Worm (Caenorhabditis elegans): ENCODE results near the gene F53C3.11.

F53C3.11 gene

DNA sequence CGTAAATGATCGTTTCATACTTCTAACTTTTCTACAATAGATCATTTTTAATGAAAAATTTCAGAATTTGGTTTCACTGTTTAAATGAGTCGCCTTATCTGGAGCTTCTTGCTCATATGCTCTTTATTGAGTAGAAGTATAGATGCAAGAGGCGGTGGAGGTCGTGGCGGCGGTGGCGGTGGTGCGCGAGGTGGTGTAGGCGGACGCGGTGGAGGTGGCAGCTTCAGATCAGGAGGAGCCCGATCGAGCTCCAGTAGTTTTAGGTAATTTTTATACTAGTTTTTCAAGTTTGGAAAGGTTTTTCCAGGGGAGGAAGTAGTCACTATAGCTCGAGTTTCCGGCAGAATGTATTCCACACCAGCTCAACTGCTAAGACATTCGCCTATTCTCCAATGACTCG lies 3.7 kb downstream of the F53C3.11 start, which contains the start of gene F53C3.3:
Gene F53C3.3, plus strand, starts transcription at position 59 of the 400 bp plus-strand sequence.
- TF ChIP-seq blmp-1 (tag; optimal IDR thresholded peaks at IDR 0.05) (no peak), zip-4 (GFP tag; optimal IDR thresholded peaks at IDR 0.05) (no peak), fkh-4 (tag; optimal IDR thresholded peaks at IDR 0.05; ENCODE audit: borderline replicate concordance) (no peak), aly-2 (tag; optimal IDR thresholded peaks at IDR 0.05) (no peak), mab-9 (GFP tag; IDR thresholded peaks at IDR 0.05) (no peak), ztf-11 (tag; optimal IDR thresholded peaks at IDR 0.05) (no peak), tbx-2 (tag; optimal IDR thresholded peaks at IDR 0.05) (no peak), lsy-2 (tag; optimal IDR thresholded peaks at IDR 0.05) (no peak), egl-13 (tag; optimal IDR thresholded peaks at IDR 0.05) (no peak), nhr-20 (tag; optimal IDR thresholded peaks at IDR 0.05) (no peak), nhr-11 (tag; optimal IDR thresholded peaks at IDR 0.05) (no peak), nhr-71 (tag; optimal IDR thresholded peaks at IDR 0.05) (no peak), ceh-8 (GFP tag; optimal IDR thresholded peaks at IDR 0.05) (no peak), nhr-19 (GFP tag; conservative IDR thresholded peaks at IDR 0.05) (no peak), ceh-82 (tag; optimal IDR thresholded peaks at IDR 0.05) (no peak), alr-1 (tag; optimal IDR thresholded peaks at IDR 0.05; ENCODE audit: borderline replicate concordance) (no peak), unc-62 (GFP tag; optimal IDR thresholded peaks at IDR 0.05) (no peak), ama-1 (optimal IDR thresholded peaks at IDR 0.05) (no peak), nhr-85 (tag) (no peak)

DNA sequence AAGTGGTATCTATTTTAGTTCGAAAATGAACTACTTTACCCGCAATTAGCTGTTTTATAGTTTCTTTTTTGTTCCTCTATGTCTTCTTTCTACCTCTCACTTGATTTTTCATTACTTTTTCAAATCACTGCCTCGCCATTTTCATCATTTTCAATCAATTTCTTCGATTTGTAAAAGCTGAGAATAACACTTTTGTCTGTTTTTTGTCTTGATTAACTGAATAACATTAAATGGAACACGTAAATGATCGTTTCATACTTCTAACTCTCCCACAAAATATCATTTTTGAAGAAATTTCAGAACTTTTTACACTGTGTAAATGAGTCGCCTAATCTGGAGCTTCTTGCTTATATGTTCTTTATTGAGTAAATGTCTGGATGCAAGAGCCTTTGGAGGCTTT lies 5.4 kb downstream of the F53C3.11 start, which contains the start of gene F53C3.4:
Gene F53C3.4, plus strand, starts transcription at position 301 of the 400 bp plus-strand sequence.
- TF ChIP-seq nhr-11 (tag; optimal IDR thresholded peaks at IDR 0.05) = no peak
- no peak for TF ChIP-seq unc-130 (tag; optimal IDR thresholded peaks at IDR 0.05)
- TF ChIP-seq sup-37 (GFP tag; optimal IDR thresholded peaks at IDR 0.05) = no peak
- TF ChIP-seq C34B4.2 (tag; optimal IDR thresholded peaks at IDR 0.05) = no peak

ce11 chrII:3897758-3898494 lies 8.6 kb downstream of the F53C3.11 start, which contains the start of gene F53C3.6:
Gene F53C3.6, plus strand, starts transcription at chrII:3898142.
- peak; percentile 26; the same call in 1 of the 2 replicates for TF ChIP-seq ceh-88 (GFP tag; IDR thresholded peaks at IDR 0.05)
- TF ChIP-seq unc-62 (GFP tag; optimal IDR thresholded peaks at IDR 0.05) = no peak
- no peak for TF ChIP-seq lin-15B (tag; optimal IDR thresholded peaks at IDR 0.05)
- no peak for TF ChIP-seq fkh-4 (tag; optimal IDR thresholded peaks at IDR 0.05; ENCODE audit: borderline replicate concordance)
- peak; percentile 70 for TF ChIP-seq skn-1 (tag; optimal IDR thresholded peaks at IDR 0.05)
- peak; percentile 24 for TF ChIP-seq nhr-11 (tag; optimal IDR thresholded peaks at IDR 0.05)
- peak; percentile 41 for TF ChIP-seq blmp-1 (tag; optimal IDR thresholded peaks at IDR 0.05)
- peak; percentile 40 for TF ChIP-seq grh-1 (GFP tag; IDR thresholded peaks at IDR 0.05)
- TF ChIP-seq rnt-1 (tag; optimal IDR thresholded peaks at IDR 0.05) = peak; percentile 37
- no peak for TF ChIP-seq sptf-1 (tag; optimal IDR thresholded peaks at IDR 0.05)
- peak; percentile 48 for TF ChIP-seq sox-4 (tag; optimal IDR thresholded peaks at IDR 0.05)
- TF ChIP-seq egl-27 (tag; optimal IDR thresholded peaks at IDR 0.05) = peak; percentile 50 to 67
- TF ChIP-seq lin-39 (tag; optimal IDR thresholded peaks at IDR 0.05) = peak; percentile 47
- TF ChIP-seq egl-13 (tag; optimal IDR thresholded peaks at IDR 0.05) = peak; percentile 64
- TF ChIP-seq ztf-11 (tag; optimal IDR thresholded peaks at IDR 0.05) = no peak
- peak; percentile 71 for TF ChIP-seq mep-1 (tag; optimal IDR thresholded peaks at IDR 0.05)
- peak; percentile 21 for TF ChIP-seq nhr-90 (tag; optimal IDR thresholded peaks at IDR 0.05; ENCODE audit: poor library complexity)
- peak; percentile 72 for TF ChIP-seq lir-3 (tag; optimal IDR thresholded peaks at IDR 0.05; ENCODE audit: poor library complexity)
- peak in 2 of 6 experiments; percentile 2 to 66 for TF ChIP-seq elt-3 (tag; optimal IDR thresholded peaks at IDR 0.05)
- TF ChIP-seq unc-30 (tag; optimal IDR thresholded peaks at IDR 0.05) = no peak
- no peak for TF ChIP-seq nhr-28 (tag; optimal IDR thresholded peaks at IDR 0.05)
- no peak for TF ChIP-seq tlp-1 (tag; optimal IDR thresholded peaks at IDR 0.05)
- TF ChIP-seq nhr-19 (GFP tag; conservative IDR thresholded peaks at IDR 0.05) = peak; percentile 53
- TF ChIP-seq dsc-1 (tag; optimal IDR thresholded peaks at IDR 0.05) = peak; percentile 71
- TF ChIP-seq C34B4.2 (tag; optimal IDR thresholded peaks at IDR 0.05) = no peak
- TF ChIP-seq nhr-76 (tag; optimal IDR thresholded peaks at IDR 0.05) = no peak
- TF ChIP-seq ets-5 (GFP tag; IDR thresholded peaks at IDR 0.05) = no peak
- no peak for TF ChIP-seq aha-1 (tag; optimal IDR thresholded peaks at IDR 0.05)
- TF ChIP-seq vab-15 (tag; optimal IDR thresholded peaks at IDR 0.05) = no peak
- TF ChIP-seq mef-2 (tag; optimal IDR thresholded peaks at IDR 0.05) = peak; percentile 98
- TF ChIP-seq zag-1 (tag; optimal IDR thresholded peaks at IDR 0.05) = no peak
- TF ChIP-seq ces-1 (GFP tag; optimal IDR thresholded peaks at IDR 0.05) = peak; percentile 71
- TF ChIP-seq Y116A8C.19 (tag; optimal IDR thresholded peaks at IDR 0.05; ENCODE audit: borderline replicate concordance) = no peak
- no peak for TF ChIP-seq alr-1 (tag; optimal IDR thresholded peaks at IDR 0.05; ENCODE audit: borderline replicate concordance)

Data from whole organism, L1 larva.